Worm (Caenorhabditis elegans): ENCODE data around the gene grl-29.

DNA sequence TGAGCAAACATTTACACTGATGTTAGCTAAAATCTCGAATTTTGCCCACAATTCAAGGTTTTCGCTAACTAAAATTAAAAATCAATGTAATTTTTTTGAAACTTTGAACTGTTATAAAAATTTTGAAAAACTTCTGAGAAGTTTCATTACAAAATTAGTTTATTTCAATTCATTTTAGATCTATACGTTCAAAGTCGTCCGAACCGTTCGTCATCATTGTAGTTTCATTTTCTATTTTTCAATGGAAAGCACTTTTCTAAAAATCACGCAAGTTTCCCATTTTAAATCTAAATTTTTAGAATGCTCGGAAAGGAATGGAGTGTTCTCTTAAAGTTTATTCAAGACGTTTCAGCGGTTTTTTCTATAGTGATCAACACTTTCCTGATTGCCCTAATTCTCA is 45.2 kb downstream of the grl-29 start, which contains the start of gene str-228:
- TF ChIP-seq ama-1 (optimal IDR thresholded peaks at IDR 0.05) (no peak), lin-11 (tag; optimal IDR thresholded peaks at IDR 0.05) (no peak), T23F11.4 (GFP tag; optimal IDR thresholded peaks at IDR 0.05) (no peak), C38D4.7 (GFP tag; optimal IDR thresholded peaks at IDR 0.05) (no peak), fkh-10 (GFP tag; optimal IDR thresholded peaks at IDR 0.05) (no peak), nfya-1 (tag; optimal IDR thresholded peaks at IDR 0.05) (no peak), hlh-13 (GFP tag; optimal IDR thresholded peaks at IDR 0.05) (no peak), elt-2 (tag; optimal IDR thresholded peaks at IDR 0.05) (no peak), unc-86 (tag; optimal IDR thresholded peaks at IDR 0.05) (no peak), dmd-4 (tag; optimal IDR thresholded peaks at IDR 0.05; ENCODE audit: borderline replicate concordance) (no peak)

Measured in whole organism, late embryonic.